Worm (Caenorhabditis elegans): ENCODE measurements around the gene Y57G11C.52.

The Y57G11C.52 gene

ce11 chrIV:14822267-14822666 lies 31.5 kb upstream of the Y57G11C.52 start (continued):
- TF ChIP-seq fkh-8 (tag; optimal IDR thresholded peaks at IDR 0.05) (no peak), aly-2 (tag; optimal IDR thresholded peaks at IDR 0.05) (peak; percentile 95), nhr-90 (tag; optimal IDR thresholded peaks at IDR 0.05; ENCODE audit: poor library complexity) (peak; percentile 45), fkh-4 (tag; optimal IDR thresholded peaks at IDR 0.05; ENCODE audit: borderline replicate concordance) (no peak), swsn-7 (tag; optimal IDR thresholded peaks at IDR 0.05) (peak; percentile 10), Y116A8C.19 (tag; optimal IDR thresholded peaks at IDR 0.05; ENCODE audit: borderline replicate concordance) (no peak), zag-1 (tag; optimal IDR thresholded peaks at IDR 0.05) (no peak)

DNA sequence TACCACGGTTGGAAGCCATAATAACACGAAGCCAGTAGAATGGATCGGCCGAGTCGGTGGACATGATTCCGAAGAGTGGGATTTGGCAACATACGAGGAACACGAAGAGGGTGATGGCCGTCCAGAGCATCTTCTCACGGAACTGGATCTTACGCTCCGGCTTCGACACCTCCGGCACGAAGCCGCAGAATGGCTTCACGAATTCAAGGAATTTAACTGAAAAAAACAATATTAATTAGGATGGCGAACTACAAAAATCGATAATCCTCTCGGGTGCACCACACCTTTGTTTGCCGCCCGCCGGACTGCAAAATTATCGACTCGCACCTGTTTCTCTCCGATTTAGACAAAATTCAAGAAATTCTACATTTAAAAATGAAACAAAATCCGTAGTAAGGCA lies 29.6 kb upstream of the Y57G11C.52 start:
- TF ChIP-seq zag-1 (tag; optimal IDR thresholded peaks at IDR 0.05) (no peak), pqm-1 (tag; optimal IDR thresholded peaks at IDR 0.05) (no peak), nhr-11 (tag; optimal IDR thresholded peaks at IDR 0.05) (no peak), nhr-19 (GFP tag; conservative IDR thresholded peaks at IDR 0.05) (no peak), ceh-8 (GFP tag; optimal IDR thresholded peaks at IDR 0.05) (no peak), Y116A8C.19 (tag; optimal IDR thresholded peaks at IDR 0.05; ENCODE audit: borderline replicate concordance) (no peak), isw-1 (GFP tag; IDR thresholded peaks at IDR 0.05) (no peak), lin-13 (GFP tag; optimal IDR thresholded peaks at IDR 0.05) (no peak), efl-3 (GFP tag; optimal IDR thresholded peaks at IDR 0.05) (no peak), nhr-90 (tag; optimal IDR thresholded peaks at IDR 0.05; ENCODE audit: poor library complexity) (no peak), nhr-47 (tag; optimal IDR thresholded peaks at IDR 0.05) (no peak), sox-4 (tag; optimal IDR thresholded peaks at IDR 0.05) (no peak), snpc-4 (tag; optimal IDR thresholded peaks at IDR 0.05) (no peak), lin-14 (GFP tag; optimal IDR thresholded peaks at IDR 0.05) (no peak), ces-1 (GFP tag; optimal IDR thresholded peaks at IDR 0.05) (no peak), xbp-1 (tag; optimal IDR thresholded peaks at IDR 0.05) (no peak), snu-23 (GFP tag; optimal IDR thresholded peaks at IDR 0.05) (no peak)

DNA sequence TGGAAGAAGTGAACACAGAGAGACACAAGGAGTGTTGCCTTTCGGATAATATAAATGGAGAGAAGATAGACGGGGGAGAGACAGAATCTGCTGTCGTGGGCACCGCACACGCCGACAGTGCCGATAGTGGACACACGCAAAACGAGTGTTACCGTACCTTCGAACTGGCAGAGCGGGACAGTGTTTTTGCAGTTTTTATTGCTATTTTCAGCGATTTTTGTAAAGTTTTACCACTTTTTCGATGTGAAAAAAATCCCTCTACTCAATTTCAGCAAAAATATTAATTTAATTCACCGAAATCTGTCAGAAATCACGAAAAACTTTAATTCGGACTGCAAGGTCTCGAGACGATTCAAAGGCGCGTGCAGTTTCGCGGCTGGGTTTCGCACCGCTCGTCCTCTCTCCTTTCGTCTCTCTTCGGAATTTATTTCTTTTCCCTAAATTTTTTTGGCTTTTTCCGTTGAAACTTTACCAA lies 28.9 kb upstream of the Y57G11C.52 start, which contains the start of gene sec-61.A:
Gene sec-61.A (minus strand): TSS at position 387 of the 475 bp plus-strand sequence.
- TF ChIP-seq swsn-7 (tag; optimal IDR thresholded peaks at IDR 0.05) (peak; percentile 84), ceh-90 (tag; optimal IDR thresholded peaks at IDR 0.05) (peak; percentile 50), sptf-1 (tag; optimal IDR thresholded peaks at IDR 0.05) (no peak), ceh-88 (GFP tag; IDR thresholded peaks at IDR 0.05) (peak; percentile 58), skn-1 (tag; optimal IDR thresholded peaks at IDR 0.05) (peak; percentile 42), ama-1 (optimal IDR thresholded peaks at IDR 0.05) (no peak), fos-1 (tag; optimal IDR thresholded peaks at IDR 0.05) (peak; percentile 39), pag-3 (tag; optimal IDR thresholded peaks at IDR 0.05; ENCODE audit: borderline replicate concordance, insufficient read depth) (no peak), lin-39 (tag; optimal IDR thresholded peaks at IDR 0.05) (peak; percentile 45), sup-37 (GFP tag; optimal IDR thresholded peaks at IDR 0.05) (peak; percentile 40), zip-4 (GFP tag; optimal IDR thresholded peaks at IDR 0.05) (peak; percentile 64), F16B12.6 (tag; optimal IDR thresholded peaks at IDR 0.05) (peak; percentile 18), zag-1 (tag; optimal IDR thresholded peaks at IDR 0.05) (no peak), vab-15 (tag; optimal IDR thresholded peaks at IDR 0.05) (peak; percentile 34), lin-14 (GFP tag; optimal IDR thresholded peaks at IDR 0.05) (peak; percentile 90), dpl-1 (GFP tag; optimal IDR thresholded peaks at IDR 0.05) (peak; percentile 74 to 79 (median 78)), efl-3 (GFP tag; optimal IDR thresholded peaks at IDR 0.05) (peak; percentile 31), fkh-8 (tag; optimal IDR thresholded peaks at IDR 0.05) (peak; percentile 92), tlp-1 (tag; optimal IDR thresholded peaks at IDR 0.05) (no peak), tbx-2 (tag; optimal IDR thresholded peaks at IDR 0.05) (peak; percentile 89), nhr-12 (tag; optimal IDR thresholded peaks at IDR 0.05) (no peak), fkh-10 (GFP tag; optimal IDR thresholded peaks at IDR 0.05) (peak; percentile 46), snu-23 (GFP tag; optimal IDR thresholded peaks at IDR 0.05) (peak; percentile 95), nhr-47 (tag; optimal IDR thresholded peaks at IDR 0.05) (peak; percentile 92), rnt-1 (tag; optimal IDR thresholded peaks at IDR 0.05) (peak; percentile 34), nhr-84 (tag; optimal IDR thresholded peaks at IDR 0.05) (no peak), hlh-17 (GFP tag; optimal IDR thresholded peaks at IDR 0.05; ENCODE audit: borderline replicate concordance) (no peak), elt-3 (tag; optimal IDR thresholded peaks at IDR 0.05) (peak in 3 of 6 experiments; percentile 39 to 64 (median 58)), aha-1 (tag; optimal IDR thresholded peaks at IDR 0.05) (no peak), jun-1 (tag; optimal IDR thresholded peaks at IDR 0.05) (peak; percentile 2), xbp-1 (tag; optimal IDR thresholded peaks at IDR 0.05) (peak; percentile 93), nhr-71 (tag; optimal IDR thresholded peaks at IDR 0.05) (peak; percentile 93), ceh-8 (GFP tag; optimal IDR thresholded peaks at IDR 0.05) (no peak), ces-1 (GFP tag; optimal IDR thresholded peaks at IDR 0.05) (no peak), Y116A8C.19 (tag; optimal IDR thresholded peaks at IDR 0.05; ENCODE audit: borderline replicate concordance) (no peak), nhr-11 (tag; optimal IDR thresholded peaks at IDR 0.05) (no peak), unc-30 (tag; optimal IDR thresholded peaks at IDR 0.05) (no peak), isw-1 (GFP tag; IDR thresholded peaks at IDR 0.05) (peak; percentile 100), unc-98 (GFP tag; IDR thresholded peaks at IDR 0.05) (no peak)
